Fruit fly (Drosophila melanogaster) ovary, adult (tissue): ENCODE measurements around the gene Tomosyn.

ENCODE experiments used
- CG17801 ChIP-seq: fragments of 200-800 bp; optimal IDR thresholded peaks from 2 replicates; lab custom pipeline; 2019; ENCODE audit warnings: missing biosample characterization, mild to moderate bottlenecking, missing genetic modification characterization, moderate library complexity; ENCODE audit not compliant: partially characterized antibody

Tomosyn gene

dm6 chrX:12611536-12612458, 19.6 kb upstream of the Tomosyn start, which contains the start of the genes CG1463 and Fpgs1:
CG1463 (minus strand) TSS chrX:12611667.
Fpgs1 (plus strand) TSS chrX:12611867.
- TF ChIP-seq CG17801 (GFP tag; lab: Kevin White, UChicago) = peak; percentile 58

- no peak for TF ChIP-seq CG17801 (GFP tag; lab: Kevin White, UChicago)
These were observed 18.1 kb upstream of the Tomosyn start for dm6 chrX:12613248-12613805.

- no peak for TF ChIP-seq CG17801 (GFP tag; lab: Kevin White, UChicago)
These were observed 15.5 kb upstream of the Tomosyn start, which contains the start of gene CG11085 for dm6 chrX:12615752-12616366. CG11085 (plus strand) TSS chrX:12616316.

dm6 chrX:12621640-12622039, 9.8 kb upstream of the Tomosyn start:
- TF ChIP-seq CG17801 (GFP tag; lab: Kevin White, UChicago) = no peak

- TF ChIP-seq CG17801 (GFP tag; lab: Kevin White, UChicago) = no peak
These were observed 7.4 kb upstream of the Tomosyn start, which contains the start of gene CG15728 for dm6 chrX:12623992-12624391. CG15728 (plus strand) TSS chrX:12624292.

- TF ChIP-seq CG17801 (GFP tag; lab: Kevin White, UChicago) = no peak
These were observed 5.7 kb upstream of the Tomosyn start for dm6 chrX:12625594-12626274.

- TF ChIP-seq CG17801 (GFP tag; lab: Kevin White, UChicago) = peak; percentile 94
These were observed 1.8 kb upstream of the Tomosyn start, which contains the start of the genes Aven and CG2540 for dm6 chrX:12629564-12629963. Aven (minus strand) TSS chrX:12629640. CG2540 (plus strand) TSS chrX:12629878.

- TF ChIP-seq CG17801 (GFP tag; lab: Kevin White, UChicago) = no peak
These were observed 685 bp downstream of the Tomosyn start for dm6 chrX:12632157-12632422.

dm6 chrX:12633204-12633603, 1.8 kb downstream of the Tomosyn start:
- no peak for TF ChIP-seq CG17801 (GFP tag; lab: Kevin White, UChicago)

dm6 chrX:12633992-12634391, 2.6 kb downstream of the Tomosyn start:
- no peak for TF ChIP-seq CG17801 (GFP tag; lab: Kevin White, UChicago)

dm6 chrX:12645361-12645760, 14.0 kb downstream of the Tomosyn start:
- TF ChIP-seq CG17801 (GFP tag; lab: Kevin White, UChicago) = no peak

- no peak for TF ChIP-seq CG17801 (GFP tag; lab: Kevin White, UChicago)
These were observed 20.2 kb downstream of the Tomosyn start for dm6 chrX:12651613-12652012.

dm6 chrX:12653574-12653973, 22.2 kb downstream of the Tomosyn start, which contains the start of gene CkIalpha:
CkIalpha (plus strand) TSS chrX:12653626.
- peak; percentile 45 for TF ChIP-seq CG17801 (GFP tag; lab: Kevin White, UChicago)

- TF ChIP-seq CG17801 (GFP tag; lab: Kevin White, UChicago) = peak; percentile 62
These were observed 22.9 kb downstream of the Tomosyn start for dm6 chrX:12654288-12654729.
